Worm (Caenorhabditis elegans) whole organism, L2 larva: ENCODE data around the gene srt-65.

Source experiments
- C34F6.9 ChIP-seq: fragments of 150-350 bp; optimal IDR thresholded peaks from 2 replicates; lab custom pipeline; 2014; ENCODE audit warnings: missing biosample characterization, missing genetic modification characterization
- F13H6.1 ChIP-seq: sonication (generic microtip); optimal IDR thresholded peaks from 2 replicates; lab custom pipeline; 2016; ENCODE audit warnings: missing genetic modification characterization, missing compliant biosample characterization
- R02D3.7 ChIP-seq: fragments of 150-350 bp; optimal IDR thresholded peaks from 2 replicates; lab custom pipeline; 2014; ENCODE audit warnings: missing biosample characterization, missing genetic modification characterization
- Y55F3AM.14 ChIP-seq: fragments of 200-800 bp; sonication (Bioruptor generic); optimal IDR thresholded peaks from 2 replicates; lab custom pipeline; 2018; ENCODE audit warnings: mild to moderate bottlenecking, missing genetic modification characterization, missing compliant biosample characterization
- ZK546.5 ChIP-seq: sonication (generic microtip); optimal IDR thresholded peaks from 2 replicates; lab custom pipeline; 2017; ENCODE audit warnings: missing biosample characterization, missing genetic modification characterization
- alr-1 ChIP-seq: fragments of 150-350 bp; optimal IDR thresholded peaks from 2 replicates; lab custom pipeline; 2014; ENCODE audit warnings: missing biosample characterization, missing genetic modification characterization
- aly-2 ChIP-seq: fragments of 150-350 bp; optimal IDR thresholded peaks from 2 replicates; lab custom pipeline; 2014; ENCODE audit warnings: missing biosample characterization, missing genetic modification characterization
- ama-1 ChIP-seq: fragments of 150-350 bp; optimal IDR thresholded peaks from 2 replicates; lab custom pipeline; 2018; ENCODE audit warnings: inconsistent platforms
- blmp-1 ChIP-seq: sonication (generic microtip); optimal IDR thresholded peaks from 2 replicates; lab custom pipeline; 2017; ENCODE audit warnings: missing genetic modification characterization, mild to moderate bottlenecking, missing compliant biosample characterization, antibody characterized with exemption, moderate library complexity; ENCODE audit not compliant: insufficient read depth
- ceh-16 ChIP-seq: fragments of 150-350 bp; optimal IDR thresholded peaks from 2 replicates; lab custom pipeline; 2014; ENCODE audit warnings: missing biosample characterization, missing genetic modification characterization
- ceh-82 ChIP-seq: fragments of 150-350 bp; optimal IDR thresholded peaks from 2 replicates; lab custom pipeline; 2014; ENCODE audit warnings: missing biosample characterization, missing genetic modification characterization
- crh-2 ChIP-seq: sonication (generic microtip); optimal IDR thresholded peaks from 2 replicates; lab custom pipeline; 2017; ENCODE audit warnings: missing biosample characterization, missing genetic modification characterization
- dmd-4 ChIP-seq: sonication (generic microtip); optimal IDR thresholded peaks from 2 replicates; lab custom pipeline; 2017; ENCODE audit warnings: missing biosample characterization, missing genetic modification characterization
- egl-27 ChIP-seq: sonication (generic microtip); optimal IDR thresholded peaks from 3 replicates; lab custom pipeline; 2017; ENCODE audit warnings: missing biosample characterization, missing genetic modification reagents, missing genetic modification characterization
- elt-1 ChIP-seq: fragments of 150-350 bp; optimal IDR thresholded peaks from 2 replicates; lab custom pipeline; 2014; ENCODE audit warnings: missing biosample characterization, missing genetic modification characterization
- elt-3 ChIP-seq: sonication (generic microtip); optimal IDR thresholded peaks from 2 replicates; lab custom pipeline; 2017; ENCODE audit warnings: missing biosample characterization, missing genetic modification characterization
- fos-1 ChIP-seq: fragments of 150-350 bp; optimal IDR thresholded peaks from 2 replicates; lab custom pipeline; 2014; ENCODE audit warnings: missing biosample characterization, missing genetic modification characterization
- gmeb-1 ChIP-seq: fragments of 150-350 bp; optimal IDR thresholded peaks from 2 replicates; lab custom pipeline; 2014; ENCODE audit warnings: missing biosample characterization, missing genetic modification characterization
- lin-11 ChIP-seq: fragments of 150-350 bp; sonication (generic microtip); optimal IDR thresholded peaks from 2 replicates; lab custom pipeline; 2014; ENCODE audit warnings: missing biosample characterization, missing genetic modification characterization, inconsistent platforms, mixed read lengths
- lin-13 ChIP-seq: fragments of 150-350 bp; optimal IDR thresholded peaks from 2 replicates; lab custom pipeline; 2014; ENCODE audit warnings: missing biosample characterization, missing genetic modification reagents, missing genetic modification characterization
- lin-39 ChIP-seq: fragments of 150-350 bp; optimal IDR thresholded peaks from 2 replicates; lab custom pipeline; 2014; ENCODE audit warnings: missing biosample characterization, missing genetic modification reagents, missing genetic modification characterization
- lsy-2 ChIP-seq, 2 experiments: fragments of 150-350 bp in 1 of 2; sonication (generic microtip) in 1 of 2; optimal IDR thresholded peaks; 2 replicates each; lab custom pipeline; 2014 to 2017; ENCODE audit warnings: missing biosample characterization in 2 of 2, missing genetic modification characterization in 2 of 2
- mab-5 ChIP-seq: fragments of 150-350 bp; optimal IDR thresholded peaks from 2 replicates; lab custom pipeline; 2014; ENCODE audit warnings: missing biosample characterization, missing genetic modification characterization
- mbf-1 ChIP-seq: sonication (generic microtip); optimal IDR thresholded peaks from 2 replicates; lab custom pipeline; 2017; ENCODE audit warnings: missing biosample characterization, missing genetic modification characterization
- mdl-1 ChIP-seq, 2 experiments: fragments of 150-350 bp in 1 of 2; sonication (generic microtip) in 1 of 2; optimal IDR thresholded peaks; 2 replicates each; lab custom pipeline; 2017; ENCODE audit warnings: missing biosample characterization in 2 of 2, missing genetic modification characterization in 2 of 2
- nhr-10 ChIP-seq: sonication (generic microtip); optimal IDR thresholded peaks from 2 replicates; lab custom pipeline; 2017; ENCODE audit warnings: missing biosample characterization, missing genetic modification characterization
- nhr-11 ChIP-seq: fragments of 150-350 bp; optimal IDR thresholded peaks from 2 replicates; lab custom pipeline; 2014; ENCODE audit warnings: missing biosample characterization, missing genetic modification characterization
- nhr-12 ChIP-seq: fragments of 150-350 bp; optimal IDR thresholded peaks from 2 replicates; lab custom pipeline; 2014; ENCODE audit warnings: missing biosample characterization, missing genetic modification characterization
- nhr-129 ChIP-seq: fragments of 150-350 bp; optimal IDR thresholded peaks from 2 replicates; lab custom pipeline; 2014; ENCODE audit warnings: missing biosample characterization, missing genetic modification characterization
- nhr-21 ChIP-seq: fragments of 150-350 bp; optimal IDR thresholded peaks from 2 replicates; lab custom pipeline; 2014; ENCODE audit warnings: missing biosample characterization, missing genetic modification characterization
- nhr-23 ChIP-seq: fragments of 150-350 bp; optimal IDR thresholded peaks from 2 replicates; lab custom pipeline; 2014; ENCODE audit warnings: missing biosample characterization, missing genetic modification reagents, missing genetic modification characterization
- nhr-237 ChIP-seq: fragments of 150-350 bp; optimal IDR thresholded peaks from 2 replicates; lab custom pipeline; 2014; ENCODE audit warnings: missing biosample characterization, missing genetic modification characterization
- nhr-25 ChIP-seq: fragments of 150-350 bp; sonication (generic microtip); optimal IDR thresholded peaks from 3 replicates; lab custom pipeline; 2014; ENCODE audit warnings: missing biosample characterization, missing genetic modification characterization
- nhr-6 ChIP-seq: fragments of 150-350 bp; optimal IDR thresholded peaks from 2 replicates; lab custom pipeline; 2014; ENCODE audit warnings: missing biosample characterization, missing genetic modification characterization
- nhr-77 ChIP-seq: fragments of 150-350 bp; optimal IDR thresholded peaks from 2 replicates; lab custom pipeline; 2014; ENCODE audit warnings: missing biosample characterization, missing genetic modification characterization
- peb-1 ChIP-seq: fragments of 150-350 bp; optimal IDR thresholded peaks from 2 replicates; lab custom pipeline; 2014; ENCODE audit warnings: missing biosample characterization, missing genetic modification characterization
- sem-4 ChIP-seq: fragments of 150-350 bp; optimal IDR thresholded peaks from 2 replicates; lab custom pipeline; 2014; ENCODE audit warnings: missing biosample characterization, missing genetic modification reagents, missing genetic modification characterization
- skn-1 ChIP-seq: sonication (generic microtip); optimal IDR thresholded peaks from 2 replicates; lab custom pipeline; 2017; ENCODE audit warnings: missing biosample characterization, missing genetic modification characterization
- sma-3 ChIP-seq: sonication (generic microtip); optimal IDR thresholded peaks from 2 replicates; lab custom pipeline; 2016; ENCODE audit warnings: missing genetic modification reagents, missing genetic modification characterization, missing compliant biosample characterization
- sma-9 ChIP-seq, 2 experiments: fragments of 150-350 bp in 1 of 2; sonication (generic microtip) in 1 of 2; optimal IDR thresholded peaks; 2 replicates each; lab custom pipeline; 2014 to 2016; ENCODE audit warnings: missing genetic modification characterization in 2 of 2, mild to moderate bottlenecking in 1 of 2, missing biosample characterization in 1 of 2, missing compliant biosample characterization in 1 of 2, missing genetic modification reagents in 1 of 2, moderate library complexity in 1 of 2
- snpc-4 ChIP-seq: fragments of 150-350 bp; optimal IDR thresholded peaks from 2 replicates; lab custom pipeline; 2014; ENCODE audit warnings: missing biosample characterization, missing genetic modification characterization
- unc-39 ChIP-seq: fragments of 150-350 bp; optimal IDR thresholded peaks from 2 replicates; lab custom pipeline; 2014; ENCODE audit warnings: missing biosample characterization, missing genetic modification characterization
- unc-55 ChIP-seq: fragments of 150-350 bp; sonication (generic microtip); optimal IDR thresholded peaks from 3 replicates; lab custom pipeline; 2014; ENCODE audit warnings: missing biosample characterization, missing genetic modification reagents, missing genetic modification characterization
- unc-62 ChIP-seq: fragments of 150-350 bp; optimal IDR thresholded peaks from 2 replicates; lab custom pipeline; 2014; ENCODE audit warnings: missing biosample characterization, missing genetic modification reagents, missing genetic modification characterization
- zag-1 ChIP-seq: fragments of 150-350 bp; optimal IDR thresholded peaks from 2 replicates; lab custom pipeline; 2014; ENCODE audit warnings: missing biosample characterization, missing genetic modification characterization
- ztf-1 ChIP-seq: fragments of 200-800 bp; sonication (Bioruptor generic); conservative IDR thresholded peaks from 2 replicates; pipeline ENCODE4 v1.3.6; 2022; ENCODE audit warnings: missing genetic modification characterization, missing compliant biosample characterization
- ztf-11 ChIP-seq: sonication (generic microtip); optimal IDR thresholded peaks from 2 replicates; lab custom pipeline; 2017; ENCODE audit warnings: missing biosample characterization, missing genetic modification characterization
- ztf-4 ChIP-seq: fragments of 150-350 bp; optimal IDR thresholded peaks from 2 replicates; lab custom pipeline; 2014; ENCODE audit warnings: missing biosample characterization, missing genetic modification characterization

Gene srt-65

DNA sequence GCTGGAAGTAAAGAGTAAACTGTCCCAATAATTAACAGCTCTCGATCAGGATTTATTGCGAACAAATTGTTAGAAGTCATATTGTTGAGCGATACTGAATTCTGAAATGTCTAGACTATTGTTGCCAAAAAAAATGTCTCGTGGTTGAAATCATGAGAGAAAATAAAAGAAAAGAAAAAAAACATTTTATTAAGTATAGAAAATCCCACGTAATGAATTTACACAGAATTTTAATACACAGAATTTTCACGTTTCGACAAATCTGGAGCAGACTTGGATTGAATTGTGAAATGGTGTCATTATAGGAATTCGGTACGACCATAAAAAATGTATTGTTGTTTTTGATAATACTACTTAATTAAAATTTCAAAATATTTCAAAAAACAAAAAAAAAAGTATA, at the start of gene srt-65:
Gene srt-65, minus strand, starts transcription at position 101 of the 400 bp plus-strand sequence.
- TF ChIP-seq mab-5 (tag; lab: Kevin White, UChicago) (no peak), elt-3 (tag; lab: Kevin White, UChicago) (no peak), lin-39 (no peak), ztf-1 (no peak), C34F6.9 (tag; lab: Kevin White, UChicago) (no peak)

- no peak for TF ChIP-seq nhr-237
- no peak for TF ChIP-seq dmd-4 (tag; lab: Kevin White, UChicago)
- TF ChIP-seq egl-27 (tag; lab: Kevin White, UChicago) = no peak
- no peak for TF ChIP-seq nhr-129
- TF ChIP-seq ama-1 = no peak
- TF ChIP-seq lsy-2 (tag; optimal IDR thresholded peaks at IDR 0.05; lab: Kevin White, UChicago) = no peak
Observed at ce11 chrV:5213674-5214073, 40.9 kb upstream of the srt-65 start.

DNA sequence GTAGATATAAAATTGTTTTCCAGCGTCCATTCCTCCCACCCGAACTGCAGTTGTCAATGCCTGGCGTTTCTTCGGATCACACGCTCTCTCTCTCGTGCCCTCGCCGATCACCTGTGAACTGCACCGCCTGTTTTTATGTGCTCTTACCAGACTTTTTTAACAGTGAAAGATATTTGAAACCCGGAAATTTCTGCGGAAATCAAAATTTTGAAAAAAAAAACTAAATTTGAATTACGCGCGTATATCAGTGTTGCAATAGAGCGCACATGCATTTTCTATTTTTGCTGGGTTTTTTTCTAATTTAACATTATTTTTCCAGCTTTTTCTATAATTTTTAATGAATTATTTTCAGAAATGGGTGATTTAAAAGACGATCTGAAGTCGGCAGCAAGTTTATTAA, 31.4 kb upstream of the srt-65 start, which contains the start of gene ttc-37:
Gene ttc-37, plus strand, starts transcription at position 349 of the 400 bp plus-strand sequence.
- TF ChIP-seq ceh-82 (tag; lab: Kevin White, UChicago) = no peak
- TF ChIP-seq peb-1 (tag; lab: Kevin White, UChicago) = no peak
- TF ChIP-seq Y55F3AM.14 (GFP tag; lab: Kevin White, UChicago) = no peak
- no peak for TF ChIP-seq lin-39
- TF ChIP-seq aly-2 = no peak
- no peak for TF ChIP-seq nhr-237
- TF ChIP-seq C34F6.9 (tag; lab: Kevin White, UChicago) = peak; percentile 79
- TF ChIP-seq nhr-21 (tag; lab: Kevin White, UChicago) = no peak
- no peak for TF ChIP-seq sem-4 (tag; lab: Kevin White, UChicago)
- TF ChIP-seq F13H6.1 (tag; lab: Kevin White, UChicago) = peak; percentile 53
- peak; percentile 6 for TF ChIP-seq lin-13
- no peak for TF ChIP-seq mdl-1 (tag; optimal IDR thresholded peaks at IDR 0.05; lab: Kevin White, UChicago)
- no peak for TF ChIP-seq ztf-4
- no peak for TF ChIP-seq elt-3 (tag; lab: Kevin White, UChicago)
- no peak for TF ChIP-seq nhr-12
- no peak for TF ChIP-seq nhr-11 (tag; lab: Kevin White, UChicago)
- no peak for TF ChIP-seq mbf-1
- peak; percentile 17 for TF ChIP-seq fos-1 (tag; lab: Kevin White, UChicago)
- TF ChIP-seq sma-3 = peak; percentile 54
- no peak for TF ChIP-seq ztf-11 (tag; lab: Kevin White, UChicago)
- no peak for TF ChIP-seq sma-9 (GFP tag; optimal IDR thresholded peaks at IDR 0.05; lab: Kevin White, UChicago)
- no peak for TF ChIP-seq sma-9 (tag; optimal IDR thresholded peaks at IDR 0.05; lab: Kevin White, UChicago)
- TF ChIP-seq nhr-10 (tag; lab: Kevin White, UChicago) = no peak
- no peak for TF ChIP-seq zag-1 (tag; lab: Kevin White, UChicago)
- peak; percentile 22 for TF ChIP-seq nhr-129
- no peak for TF ChIP-seq unc-39 (tag; lab: Kevin White, UChicago)
- TF ChIP-seq unc-55 (GFP tag; lab: Kevin White, UChicago) = peak; percentile 89
- no peak for TF ChIP-seq ama-1
- no peak for TF ChIP-seq lin-11
- no peak for TF ChIP-seq ZK546.5 (tag; lab: Kevin White, UChicago)
- no peak for TF ChIP-seq nhr-77 (tag; lab: Kevin White, UChicago)
- TF ChIP-seq nhr-25 (tag; lab: Kevin White, UChicago) = peak; percentile 36
- TF ChIP-seq lsy-2 (tag; optimal IDR thresholded peaks at IDR 0.05; lab: Kevin White, UChicago) = peak; percentile 33 to 82
- no peak for TF ChIP-seq snpc-4
- TF ChIP-seq nhr-23 = no peak
- TF ChIP-seq gmeb-1 (tag; lab: Kevin White, UChicago) = peak; percentile 99
- peak; percentile 55 for TF ChIP-seq crh-2 (tag; lab: Kevin White, UChicago)
- no peak for TF ChIP-seq alr-1 (tag; lab: Kevin White, UChicago)
- no peak for TF ChIP-seq nhr-6
- TF ChIP-seq egl-27 (tag; lab: Kevin White, UChicago) = peak; percentile 13
- no peak for TF ChIP-seq unc-62 (GFP tag; lab: Kevin White, UChicago)
- TF ChIP-seq mab-5 (tag; lab: Kevin White, UChicago) = no peak
- no peak for TF ChIP-seq ztf-1
- no peak for TF ChIP-seq R02D3.7 (tag; lab: Kevin White, UChicago)
- TF ChIP-seq dmd-4 (tag; lab: Kevin White, UChicago) = no peak
- no peak for TF ChIP-seq skn-1 (tag; lab: Kevin White, UChicago)
- no peak for TF ChIP-seq ceh-16 (tag; lab: Kevin White, UChicago)
- TF ChIP-seq blmp-1 (tag; lab: Kevin White, UChicago) = no peak
- no peak for TF ChIP-seq elt-1 (tag; lab: Kevin White, UChicago)
- TF ChIP-seq, all 48 proteins: peak for 12
